Fruit fly (Drosophila melanogaster) whole organism, embryonic: ENCODE measurements around the gene CG44005.

Source experiments
- CG1024 ChIP-seq: fragments of 200-800 bp; sonication (Bioruptor generic); IDR thresholded peaks from 2 replicates; pipeline ENCODE4 v1.3.6; 2022; ENCODE audit warnings: missing biosample characterization, missing genetic modification characterization
- CG10431 ChIP-seq: fragments of 200-800 bp; sonication (Bioruptor generic); optimal IDR thresholded peaks from 3 replicates; lab custom pipeline; 2018; ENCODE audit warnings: missing biosample characterization, mild to moderate bottlenecking, missing genetic modification characterization
- CG11247 ChIP-seq: fragments of 200-800 bp; sonication (Bioruptor generic); IDR thresholded peaks from 2 replicates; pipeline ENCODE4 v1.3.6; 2022; ENCODE audit warnings: missing biosample characterization, missing genetic modification characterization
- CG12391 ChIP-seq: fragments of 200-800 bp; sonication (Bioruptor generic); optimal IDR thresholded peaks from 3 replicates; lab custom pipeline; 2018; ENCODE audit warnings: missing biosample characterization, mild to moderate bottlenecking, missing genetic modification characterization, moderate library complexity
- CG15011 ChIP-seq: fragments of 200-800 bp; sonication (Bioruptor generic); optimal IDR thresholded peaks from 3 replicates; lab custom pipeline; 2018; ENCODE audit warnings: missing biosample characterization, mild to moderate bottlenecking, missing genetic modification characterization
- CG17385 ChIP-seq: fragments of 200-800 bp; sonication (Bioruptor generic); optimal IDR thresholded peaks from 3 replicates; lab custom pipeline; 2018; ENCODE audit warnings: missing biosample characterization, mild to moderate bottlenecking, missing genetic modification characterization
- CG1832 ChIP-seq: fragments of 200-800 bp; sonication (Bioruptor generic); optimal IDR thresholded peaks from 2 replicates; lab custom pipeline; 2017; ENCODE audit warnings: missing biosample characterization, mild to moderate bottlenecking, missing genetic modification characterization, inconsistent platforms
- CG2712 ChIP-seq: fragments of 200-800 bp; optimal IDR thresholded peaks from 3 replicates; lab custom pipeline; 2019; ENCODE audit warnings: missing biosample characterization, mild to moderate bottlenecking, missing genetic modification characterization, moderate library complexity
- CG32532 ChIP-seq: fragments of 200-800 bp; sonication (Bioruptor generic); IDR thresholded peaks from 2 replicates; pipeline ENCODE4 v1.3.6; 2022; ENCODE audit warnings: missing biosample characterization, missing genetic modification characterization
- CG32767 ChIP-seq: fragments of 200-800 bp; sonication (Bioruptor generic); IDR thresholded peaks from 2 replicates; pipeline ENCODE4 v1.3.6; 2022; ENCODE audit warnings: missing biosample characterization, missing genetic modification characterization
- CG34376 ChIP-seq: fragments of 200-800 bp; sonication (Bioruptor generic); optimal IDR thresholded peaks from 2 replicates; lab custom pipeline; 2018; ENCODE audit warnings: missing biosample characterization, mild to moderate bottlenecking, missing genetic modification characterization
- CG3838 ChIP-seq: fragments of 200-800 bp; sonication (Bioruptor generic); optimal IDR thresholded peaks from 3 replicates; lab custom pipeline; 2016; ENCODE audit warnings: missing biosample characterization, missing genetic modification characterization
- CG4404 ChIP-seq: fragments of 200-800 bp; sonication (Bioruptor generic); IDR thresholded peaks from 2 replicates; pipeline ENCODE4 v1.3.6; 2022; ENCODE audit warnings: missing biosample characterization, missing genetic modification characterization
- CG5953 ChIP-seq: fragments of 200-800 bp; sonication (Bioruptor generic); IDR thresholded peaks from 2 replicates; pipeline ENCODE4 v1.3.6; 2022; ENCODE audit warnings: missing biosample characterization, missing genetic modification characterization
- CG6254 ChIP-seq: fragments of 200-800 bp; sonication (Bioruptor generic); optimal IDR thresholded peaks from 3 replicates; lab custom pipeline; 2017; ENCODE audit warnings: mild to moderate bottlenecking, missing biosample characterization, missing genetic modification reagents, missing genetic modification characterization
- CG6791 ChIP-seq: fragments of 200-800 bp; sonication (Bioruptor generic); IDR thresholded peaks from 3 replicates; pipeline ENCODE4 v1.3.6; 2022; ENCODE audit warnings: missing biosample characterization, missing genetic modification characterization; ENCODE audit not compliant: partially characterized antibody
- CG8290 ChIP-seq, 3 experiments: fragments of 200-800 bp; sonication (Bioruptor generic); optimal IDR thresholded peaks; 2 replicates each; lab custom pipeline; 2016 to 2019; ENCODE audit warnings: missing biosample characterization in 3 of 3, missing genetic modification characterization in 3 of 3, mild to moderate bottlenecking in 2 of 3, moderate library complexity in 1 of 3
- CG9797 ChIP-seq: fragments of 200-800 bp; sonication (Bioruptor generic); optimal IDR thresholded peaks from 3 replicates; lab custom pipeline; 2018; ENCODE audit warnings: missing biosample characterization, mild to moderate bottlenecking, missing genetic modification characterization
- CG9876 ChIP-seq: fragments of 200-800 bp; sonication (Bioruptor generic); optimal IDR thresholded peaks from 2 replicates; lab custom pipeline; 2016; ENCODE audit warnings: missing biosample characterization, missing genetic modification characterization
- CG9932 ChIP-seq: fragments of 200-800 bp; sonication (Bioruptor generic); IDR thresholded peaks from 2 replicates; pipeline ENCODE4 v1.3.6; 2022; ENCODE audit warnings: missing biosample characterization, missing genetic modification characterization
- CrebB ChIP-seq: fragments of 200-800 bp; sonication (Bioruptor generic); optimal IDR thresholded peaks from 3 replicates; lab custom pipeline; 2018; ENCODE audit warnings: missing biosample characterization, mild to moderate bottlenecking, missing genetic modification characterization
- Dad ChIP-seq: fragments of 200-800 bp; sonication (Bioruptor generic); optimal IDR thresholded peaks from 3 replicates; lab custom pipeline; 2016; ENCODE audit warnings: missing biosample characterization, missing genetic modification characterization
- Deaf1 ChIP-seq: fragments of 200-800 bp; optimal IDR thresholded peaks from 3 replicates; lab custom pipeline; 2019; ENCODE audit warnings: missing biosample characterization, mild to moderate bottlenecking, missing genetic modification characterization, moderate library complexity
- Dp ChIP-seq: fragments of 200-800 bp; sonication (Bioruptor generic); optimal IDR thresholded peaks from 2 replicates; lab custom pipeline; 2018; ENCODE audit warnings: missing biosample characterization, mild to moderate bottlenecking, missing genetic modification characterization, moderate library complexity
- Drgx ChIP-seq: fragments of 200-800 bp; sonication (Bioruptor generic); IDR thresholded peaks from 2 replicates; pipeline ENCODE4 v1.3.6; 2022; ENCODE audit warnings: missing biosample characterization, missing genetic modification characterization
- E2f1 ChIP-seq: fragments of 200-800 bp; sonication (Bioruptor generic); IDR thresholded peaks from 2 replicates; pipeline ENCODE4 v1.3.6; 2022; ENCODE audit warnings: missing biosample characterization, missing genetic modification characterization
- Fer3 ChIP-seq: fragments of 200-800 bp; sonication (Bioruptor generic); optimal IDR thresholded peaks from 2 replicates; lab custom pipeline; 2018; ENCODE audit warnings: missing biosample characterization, mild to moderate bottlenecking, missing genetic modification characterization, moderate library complexity
- Gsc ChIP-seq: fragments of 200-800 bp; sonication (Bioruptor generic); IDR thresholded peaks from 2 replicates; pipeline ENCODE4 v1.3.6; 2022; ENCODE audit warnings: missing biosample characterization, missing genetic modification characterization
- HLH3B ChIP-seq: fragments of 200-800 bp; sonication (Bioruptor generic); IDR thresholded peaks from 2 replicates; pipeline ENCODE4 v1.3.6; 2022; ENCODE audit warnings: missing biosample characterization, missing genetic modification characterization
- MESR4 ChIP-seq: fragments of 200-800 bp; sonication (Bioruptor generic); optimal IDR thresholded peaks from 2 replicates; lab custom pipeline; 2018; ENCODE audit warnings: missing biosample characterization, mild to moderate bottlenecking, missing genetic modification characterization, moderate library complexity
- Mad ChIP-seq: fragments of 200-800 bp; sonication (Bioruptor generic); optimal IDR thresholded peaks from 2 replicates; lab custom pipeline; 2016; ENCODE audit warnings: missing biosample characterization, missing genetic modification characterization
- PHDP ChIP-seq: fragments of 200-800 bp; sonication (Bioruptor generic); optimal IDR thresholded peaks from 3 replicates; lab custom pipeline; 2018; ENCODE audit warnings: missing biosample characterization, mild to moderate bottlenecking, missing genetic modification characterization, moderate library complexity
- Scr ChIP-seq: fragments of 200-800 bp; sonication (Bioruptor generic); IDR thresholded peaks from 2 replicates; pipeline ENCODE4 v1.3.6; 2022; ENCODE audit warnings: missing biosample characterization, missing genetic modification characterization; ENCODE audit not compliant: partially characterized antibody
- Side ChIP-seq: fragments of 200-800 bp; sonication (Bioruptor generic); optimal IDR thresholded peaks from 2 replicates; lab custom pipeline; 2016; ENCODE audit warnings: missing biosample characterization, missing genetic modification characterization
- Sry-β ChIP-seq: fragments of 200-800 bp; sonication (Bioruptor generic); optimal IDR thresholded peaks from 2 replicates; lab custom pipeline; 2018; ENCODE audit warnings: missing biosample characterization, mild to moderate bottlenecking, missing genetic modification characterization, moderate library complexity
- Tbp ChIP-seq: fragments of >200 bp; optimal IDR thresholded peaks from 2 replicates; lab custom pipeline; 2018; ENCODE audit warnings: missing biosample characterization, missing genetic modification characterization
- ara ChIP-seq: fragments of 200-800 bp; sonication (Bioruptor generic); IDR thresholded peaks from 2 replicates; pipeline ENCODE4 v1.3.6; 2022; ENCODE audit warnings: missing biosample characterization, missing genetic modification characterization
- bsh ChIP-seq, 2 experiments: fragments of 200-800 bp; sonication (Bioruptor generic); optimal IDR thresholded peaks; 2 replicates each; lab custom pipeline; 2017 to 2018; ENCODE audit warnings: mild to moderate bottlenecking in 2 of 2, missing biosample characterization in 2 of 2, missing genetic modification characterization in 2 of 2, moderate library complexity in 1 of 2
- chinmo ChIP-seq: fragments of 200-800 bp; sonication (Bioruptor generic); IDR thresholded peaks from 4 replicates; pipeline ENCODE4 v1.3.6; 2022; ENCODE audit warnings: missing biosample characterization, missing genetic modification characterization; ENCODE audit not compliant: partially characterized antibody
- corto ChIP-seq: fragments of 200-800 bp; sonication (Bioruptor generic); optimal IDR thresholded peaks from 2 replicates; lab custom pipeline; 2016; ENCODE audit warnings: missing biosample characterization, mild to moderate bottlenecking, missing genetic modification characterization, moderate library complexity
- crc ChIP-seq: fragments of 200-800 bp; sonication (Bioruptor generic); optimal IDR thresholded peaks from 2 replicates; lab custom pipeline; 2016; ENCODE audit warnings: missing biosample characterization, missing genetic modification characterization
- dati ChIP-seq: fragments of 200-800 bp; sonication (Bioruptor generic); IDR thresholded peaks from 2 replicates; pipeline ENCODE4 v1.3.6; 2022; ENCODE audit warnings: missing biosample characterization, missing genetic modification characterization
- gsb ChIP-seq: fragments of 200-800 bp; sonication (Bioruptor generic); IDR thresholded peaks from 2 replicates; pipeline ENCODE4 v1.3.6; 2022; ENCODE audit warnings: missing biosample characterization, missing genetic modification characterization
- inv ChIP-seq: fragments of 200-800 bp; sonication (Bioruptor generic); IDR thresholded peaks from 2 replicates; pipeline ENCODE4 v1.3.6; 2022; ENCODE audit warnings: missing biosample characterization, missing genetic modification characterization; ENCODE audit not compliant: partially characterized antibody
- knrl ChIP-seq: fragments of 200-800 bp; sonication (Bioruptor generic); IDR thresholded peaks from 3 replicates; pipeline ENCODE4 v1.3.6; 2022; ENCODE audit warnings: missing biosample characterization, missing genetic modification characterization; ENCODE audit not compliant: partially characterized antibody
- lmd ChIP-seq: fragments of 200-800 bp; sonication (Bioruptor generic); IDR thresholded peaks from 2 replicates; pipeline ENCODE4 v1.3.6; 2022; ENCODE audit warnings: missing biosample characterization, missing genetic modification characterization
- mirr ChIP-seq: fragments of 200-800 bp; sonication (Bioruptor generic); optimal IDR thresholded peaks from 3 replicates; lab custom pipeline; 2018; ENCODE audit warnings: missing biosample characterization, mild to moderate bottlenecking, missing genetic modification characterization
- prd ChIP-seq, 3 experiments: fragments of >200 bp in 2 of 3; fragments of 200-800 bp in 1 of 3; sonication (Bioruptor generic) in 1 of 3; optimal IDR thresholded peaks in 2 of 3; IDR thresholded peaks in 1 of 3; 2 replicates in 2 of 3; 3 replicates in 1 of 3; pipeline versions ENCODE4 v1.3.6 to Lab custom; 2017 to 2022; ENCODE audit warnings: missing biosample characterization in 1 of 3, missing genetic modification characterization in 1 of 3
- psq ChIP-seq: fragments of 200-800 bp; sonication (Bioruptor generic); optimal IDR thresholded peaks from 2 replicates; lab custom pipeline; 2017; ENCODE audit warnings: missing biosample characterization, missing genetic modification characterization
- sens ChIP-seq: fragments of 200-800 bp; sonication (Bioruptor generic); peaks from one replicate; lab custom pipeline; 2016; ENCODE audit warnings: missing biosample characterization, missing genetic modification characterization
- tap ChIP-seq: fragments of 200-800 bp; optimal IDR thresholded peaks from 3 replicates; lab custom pipeline; 2019; ENCODE audit warnings: missing biosample characterization, mild to moderate bottlenecking, missing genetic modification characterization, moderate library complexity

CG44005 gene

DNA sequence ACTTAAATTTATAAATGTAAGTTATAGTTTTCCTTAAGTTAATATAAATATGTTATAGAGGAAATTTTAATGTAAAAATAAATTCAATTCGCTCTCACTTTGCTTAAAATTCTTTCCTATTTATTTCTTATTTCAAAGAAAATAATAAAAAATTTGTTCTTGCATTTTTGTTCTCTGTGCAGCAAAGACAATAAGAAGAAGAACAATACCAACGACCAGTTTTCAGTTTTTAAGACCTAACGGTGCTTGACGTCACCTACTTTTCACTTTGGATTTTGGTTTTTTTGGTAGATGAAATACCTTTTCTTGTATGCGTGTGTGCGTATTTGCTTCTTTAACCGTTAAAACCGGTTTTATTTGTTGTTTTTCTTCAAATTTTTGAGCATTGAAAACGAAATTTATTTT, 30.2 kb upstream of the CG44005 start (continued):
- TF ChIP-seq Deaf1 (tag; lab: Kevin White, UChicago) (no peak), ara (GFP tag; lab: Robert Waterston, UW) (no peak), Dad (GFP tag; lab: Kevin White, UChicago) (no peak), Scr (GFP tag; lab: Robert Waterston, UW) (no peak), dati (GFP tag; lab: Robert Waterston, UW) (no peak), CG1832 (no peak), CG11247 (no peak), knrl (no peak), Sry-β (no peak), CG15011 (no peak), CG17385 (peak; percentile 77), prd (optimal IDR thresholded peaks at IDR 0.05; lab: Kevin White, UChicago) (no peak), prd (GFP tag; IDR thresholded peaks at IDR 0.05; lab: Robert Waterston, UW) (no peak), E2f1 (GFP tag; lab: Robert Waterston, UW) (no peak), CG10431 (GFP tag; lab: Kevin White, UChicago) (no peak), corto (GFP tag; lab: Kevin White, UChicago) (no peak), psq (GFP tag; lab: Kevin White, UChicago) (no peak), inv (GFP tag; lab: Robert Waterston, UW) (no peak), gsb (GFP tag; lab: Robert Waterston, UW) (no peak), crc (GFP tag; lab: Kevin White, UChicago) (no peak), CG9797 (GFP tag; lab: Kevin White, UChicago) (no peak), CrebB (no peak), tap (peak; percentile 37), mirr (GFP tag; lab: Kevin White, UChicago) (no peak), MESR4 (GFP tag; lab: Kevin White, UChicago) (no peak), CG32767 (GFP tag; lab: Robert Waterston, UW) (no peak), CG3838 (GFP tag; lab: Kevin White, UChicago) (no peak), CG8290 (GFP tag; optimal IDR thresholded peaks at IDR 0.05; lab: Kevin White, UChicago) (no peak), CG8290 (tag; optimal IDR thresholded peaks at IDR 0.05; lab: Kevin White, UChicago) (no peak), sens (GFP tag; lab: Kevin White, UChicago) (peak; percentile 69), CG12391 (tag; lab: Kevin White, UChicago) (peak; percentile 56), Tbp (no peak), Dp (no peak), lmd (GFP tag; lab: Robert Waterston, UW) (no peak), Drgx (GFP tag; lab: Robert Waterston, UW) (no peak), CG34376 (GFP tag; lab: Kevin White, UChicago) (no peak), chinmo (GFP tag; lab: Robert Waterston, UW) (no peak), HLH3B (GFP tag; lab: Robert Waterston, UW) (no peak), CG5953 (GFP tag; lab: Robert Waterston, UW) (no peak), CG9932 (no peak), CG32532 (GFP tag; lab: Robert Waterston, UW) (no peak), CG6254 (peak; percentile 58), CG6791 (GFP tag; lab: Robert Waterston, UW) (no peak), Fer3 (tag; lab: Kevin White, UChicago) (no peak), CG4404 (GFP tag; lab: Robert Waterston, UW) (no peak), Gsc (GFP tag; lab: Robert Waterston, UW) (no peak), CG2712 (tag; lab: Kevin White, UChicago) (peak; percentile 81), CG9876 (GFP tag; lab: Kevin White, UChicago) (no peak), bsh (GFP tag; optimal IDR thresholded peaks at IDR 0.05; lab: Kevin White, UChicago) (peak in 1 of 2 experiments; percentile 77), CG1024 (no peak), PHDP (peak; percentile 43), Side (GFP tag; lab: Kevin White, UChicago) (no peak), Mad (GFP tag; lab: Kevin White, UChicago) (no peak)
